Worm (Caenorhabditis elegans) whole organism, L1 larva: Measurements from ENCODE around the gene npp-23.

ENCODE experiments used
- C04F5.9 ChIP-seq: sonication (generic microtip); optimal IDR thresholded peaks from 2 replicates; lab custom pipeline; 2016; ENCODE audit warnings: missing genetic modification characterization, missing compliant biosample characterization
- C16A3.4 ChIP-seq: fragments of 150-350 bp; optimal IDR thresholded peaks from 2 replicates; lab custom pipeline; 2014; ENCODE audit warnings: missing biosample characterization, missing genetic modification characterization
- C34B4.2 ChIP-seq: sonication (generic microtip); optimal IDR thresholded peaks from 2 replicates; lab custom pipeline; 2017; ENCODE audit warnings: mild to moderate bottlenecking, missing genetic modification characterization, missing compliant biosample characterization
- F16B12.6 ChIP-seq: fragments of 150-350 bp; optimal IDR thresholded peaks from 2 replicates; lab custom pipeline; 2014; ENCODE audit warnings: missing biosample characterization, missing genetic modification characterization
- Y116A8C.19 ChIP-seq: sonication (generic microtip); optimal IDR thresholded peaks from 2 replicates; lab custom pipeline; 2016; ENCODE audit warnings: missing compliant biosample characterization, missing genetic modification characterization, borderline replicate concordance
- alr-1 ChIP-seq: fragments of 200-800 bp; sonication (Bioruptor generic); optimal IDR thresholded peaks from 2 replicates; lab custom pipeline; 2018; ENCODE audit warnings: borderline replicate concordance, mild to moderate bottlenecking, missing genetic modification characterization, missing compliant biosample characterization
- blmp-1 ChIP-seq: fragments of 150-350 bp; optimal IDR thresholded peaks from 2 replicates; lab custom pipeline; 2014; ENCODE audit warnings: missing biosample characterization, missing genetic modification characterization
- ceh-82 ChIP-seq, 3 experiments: fragments of 150-350 bp in 1 of 3; sonication (generic microtip) in 2 of 3; optimal IDR thresholded peaks; 2 replicates each; lab custom pipeline; 2014 to 2017; ENCODE audit warnings: missing biosample characterization in 3 of 3, missing genetic modification characterization in 3 of 3
- ceh-88 ChIP-seq: fragments of 200-800 bp; sonication (Bioruptor generic); IDR thresholded peaks from 2 replicates; pipeline ENCODE4 v1.3.6; 2022; ENCODE audit warnings: missing genetic modification characterization, missing compliant biosample characterization
- ces-1 ChIP-seq: fragments of 150-350 bp; optimal IDR thresholded peaks from 2 replicates; lab custom pipeline; 2014; ENCODE audit warnings: missing biosample characterization, missing genetic modification reagents, missing genetic modification characterization
- dsc-1 ChIP-seq: sonication (generic microtip); optimal IDR thresholded peaks from 2 replicates; lab custom pipeline; 2016; ENCODE audit warnings: mild to moderate bottlenecking, missing genetic modification characterization, missing compliant biosample characterization
- efl-1 ChIP-seq, 4 experiments: fragments of 150-350 bp; optimal IDR thresholded peaks in 3 of 4; peaks in 1 of 4; 1 replicate in 1 of 4; 2 replicates in 3 of 4; lab custom pipeline; 2014; ENCODE audit warnings: missing biosample characterization in 2 of 4, missing genetic modification characterization in 2 of 4, missing genetic modification reagents in 2 of 4
- efl-3 ChIP-seq: fragments of 200-800 bp; sonication (Bioruptor generic); optimal IDR thresholded peaks from 2 replicates; lab custom pipeline; 2018; ENCODE audit warnings: mild to moderate bottlenecking, missing genetic modification characterization, missing compliant biosample characterization
- elt-3 ChIP-seq, 6 experiments: fragments of 150-350 bp in 1 of 6; sonication (generic microtip); optimal IDR thresholded peaks; 2 replicates each; lab custom pipeline; 2017 to 2018; ENCODE audit warnings: missing biosample characterization in 6 of 6, missing genetic modification characterization in 6 of 6, inconsistent platforms in 1 of 6
- ets-5 ChIP-seq: fragments of 200-800 bp; sonication (Bioruptor generic); IDR thresholded peaks from 2 replicates; pipeline ENCODE4 v1.3.6; 2022; ENCODE audit warnings: missing genetic modification characterization, missing compliant biosample characterization
- fkh-4 ChIP-seq: sonication (generic microtip); optimal IDR thresholded peaks from 2 replicates; lab custom pipeline; 2016; ENCODE audit warnings: missing compliant biosample characterization, missing genetic modification characterization, borderline replicate concordance
- fkh-8 ChIP-seq: sonication (generic microtip); optimal IDR thresholded peaks from 2 replicates; lab custom pipeline; 2016; ENCODE audit warnings: mild to moderate bottlenecking, missing genetic modification characterization, missing compliant biosample characterization
- fos-1 ChIP-seq: fragments of 150-350 bp; optimal IDR thresholded peaks from 2 replicates; lab custom pipeline; 2014; ENCODE audit warnings: missing biosample characterization, missing genetic modification characterization
- hpl-2 ChIP-seq: fragments of 150-350 bp; optimal IDR thresholded peaks from 2 replicates; lab custom pipeline; 2014; ENCODE audit warnings: missing biosample characterization, missing genetic modification reagents, missing genetic modification characterization
- irx-1 ChIP-seq: sonication (generic microtip); optimal IDR thresholded peaks from 2 replicates; lab custom pipeline; 2016; ENCODE audit warnings: missing genetic modification characterization, missing compliant biosample characterization
- isw-1 ChIP-seq: fragments of 200-800 bp; sonication (Bioruptor generic); IDR thresholded peaks from 2 replicates; pipeline ENCODE4 v1.3.6; 2022; ENCODE audit warnings: missing genetic modification characterization, missing compliant biosample characterization
- jun-1 ChIP-seq: fragments of 150-350 bp; optimal IDR thresholded peaks from 2 replicates; lab custom pipeline; 2014; ENCODE audit warnings: missing biosample characterization, missing genetic modification reagents, missing genetic modification characterization
- lin-13 ChIP-seq: fragments of 150-350 bp; optimal IDR thresholded peaks from 2 replicates; lab custom pipeline; 2014; ENCODE audit warnings: missing biosample characterization, missing genetic modification reagents, missing genetic modification characterization
- lin-14 ChIP-seq: fragments of 200-800 bp; sonication (Bioruptor generic); optimal IDR thresholded peaks from 2 replicates; lab custom pipeline; 2018; ENCODE audit warnings: mild to moderate bottlenecking, missing genetic modification characterization, moderate library complexity, missing compliant biosample characterization
- lin-15B ChIP-seq: fragments of 150-350 bp; sonication (generic microtip); optimal IDR thresholded peaks from 3 replicates; lab custom pipeline; 2014; ENCODE audit warnings: missing biosample characterization, missing genetic modification characterization
- lin-35 ChIP-seq, 2 experiments: fragments of 150-350 bp; optimal IDR thresholded peaks; 2 replicates each; lab custom pipeline; 2014; ENCODE audit warnings: missing biosample characterization in 2 of 2, missing genetic modification characterization in 2 of 2, missing genetic modification reagents in 2 of 2
- lin-39 ChIP-seq: fragments of 150-350 bp; optimal IDR thresholded peaks from 2 replicates; lab custom pipeline; 2014; ENCODE audit warnings: missing biosample characterization, missing genetic modification reagents, missing genetic modification characterization
- lir-3 ChIP-seq: sonication (generic microtip); optimal IDR thresholded peaks from 2 replicates; lab custom pipeline; 2016; ENCODE audit warnings: mild to moderate bottlenecking, missing genetic modification characterization, moderate library complexity, missing compliant biosample characterization; ENCODE audit not compliant: poor library complexity
- mab-9 ChIP-seq: fragments of 200-800 bp; sonication (Bioruptor generic); IDR thresholded peaks from 2 replicates; pipeline ENCODE4 v1.3.6; 2022; ENCODE audit warnings: missing genetic modification reagents, missing genetic modification characterization, missing compliant biosample characterization
- mdl-1 ChIP-seq, 2 experiments: fragments of 150-350 bp; optimal IDR thresholded peaks; 2 replicates each; lab custom pipeline; 2014 to 2017; ENCODE audit warnings: missing biosample characterization in 2 of 2, missing genetic modification characterization in 2 of 2, inconsistent platforms in 1 of 2
- mef-2 ChIP-seq: fragments of 150-350 bp; optimal IDR thresholded peaks from 2 replicates; lab custom pipeline; 2014; ENCODE audit warnings: missing biosample characterization, missing genetic modification characterization
- mep-1 ChIP-seq: fragments of 150-350 bp; optimal IDR thresholded peaks from 2 replicates; lab custom pipeline; 2014; ENCODE audit warnings: missing biosample characterization, missing genetic modification characterization
- nhr-19 ChIP-seq: fragments of 200-800 bp; sonication (Bioruptor generic); conservative IDR thresholded peaks from 2 replicates; pipeline ENCODE4 v1.3.6; 2022; ENCODE audit warnings: missing genetic modification characterization, missing compliant biosample characterization
- nhr-20 ChIP-seq: sonication (generic microtip); optimal IDR thresholded peaks from 2 replicates; lab custom pipeline; 2016; ENCODE audit warnings: mild to moderate bottlenecking, missing genetic modification characterization, missing compliant biosample characterization
- nhr-237 ChIP-seq: fragments of 150-350 bp; optimal IDR thresholded peaks from 2 replicates; lab custom pipeline; 2014; ENCODE audit warnings: missing biosample characterization, missing genetic modification characterization
- nhr-76 ChIP-seq: sonication (generic microtip); optimal IDR thresholded peaks from 2 replicates; lab custom pipeline; 2017; ENCODE audit warnings: missing biosample characterization, missing genetic modification characterization
- nhr-77 ChIP-seq: fragments of 150-350 bp; optimal IDR thresholded peaks from 2 replicates; lab custom pipeline; 2014; ENCODE audit warnings: missing biosample characterization, missing genetic modification characterization
- nhr-84 ChIP-seq: sonication (generic microtip); optimal IDR thresholded peaks from 2 replicates; lab custom pipeline; 2017; ENCODE audit warnings: missing biosample characterization, missing genetic modification characterization
- nhr-90 ChIP-seq: sonication (generic microtip); optimal IDR thresholded peaks from 2 replicates; lab custom pipeline; 2016; ENCODE audit warnings: mild to moderate bottlenecking, missing genetic modification characterization, missing compliant biosample characterization; ENCODE audit not compliant: poor library complexity
- pax-3 ChIP-seq: fragments of 200-800 bp; sonication (Bioruptor generic); optimal IDR thresholded peaks from 2 replicates; lab custom pipeline; 2018; ENCODE audit warnings: mild to moderate bottlenecking, missing genetic modification characterization, moderate library complexity, missing compliant biosample characterization
- pqm-1 ChIP-seq: sonication (generic microtip); optimal IDR thresholded peaks from 3 replicates; lab custom pipeline; 2017; ENCODE audit warnings: missing biosample characterization, missing genetic modification characterization
- rnt-1 ChIP-seq: sonication (generic microtip); optimal IDR thresholded peaks from 2 replicates; lab custom pipeline; 2016; ENCODE audit warnings: mild to moderate bottlenecking, missing genetic modification characterization, moderate library complexity, missing compliant biosample characterization
- sptf-1 ChIP-seq: fragments of 150-350 bp; optimal IDR thresholded peaks from 2 replicates; lab custom pipeline; 2014; ENCODE audit warnings: missing biosample characterization, missing genetic modification characterization
- swsn-7 ChIP-seq: sonication (generic microtip); optimal IDR thresholded peaks from 2 replicates; lab custom pipeline; 2016; ENCODE audit warnings: missing genetic modification characterization, missing compliant biosample characterization
- tbx-2 ChIP-seq: sonication (generic microtip); optimal IDR thresholded peaks from 2 replicates; lab custom pipeline; 2016; ENCODE audit warnings: missing genetic modification characterization, missing compliant biosample characterization
- tlp-1 ChIP-seq: fragments of 150-350 bp; optimal IDR thresholded peaks from 2 replicates; lab custom pipeline; 2014; ENCODE audit warnings: missing biosample characterization, missing genetic modification characterization
- unc-30 ChIP-seq: sonication (generic microtip); optimal IDR thresholded peaks from 2 replicates; lab custom pipeline; 2017; ENCODE audit warnings: missing biosample characterization, missing genetic modification characterization
- unc-62 ChIP-seq: fragments of 150-350 bp; optimal IDR thresholded peaks from 2 replicates; lab custom pipeline; 2014; ENCODE audit warnings: missing biosample characterization, missing genetic modification reagents, missing genetic modification characterization
- unc-86 ChIP-seq: sonication (generic microtip); optimal IDR thresholded peaks from 2 replicates; lab custom pipeline; 2016; ENCODE audit warnings: missing genetic modification characterization, missing compliant biosample characterization
- unc-98 ChIP-seq: fragments of 200-800 bp; sonication (Bioruptor generic); IDR thresholded peaks from 2 replicates; pipeline ENCODE4 v1.3.6; 2022; ENCODE audit warnings: missing genetic modification characterization, missing compliant biosample characterization
- zag-1 ChIP-seq: fragments of 150-350 bp; optimal IDR thresholded peaks from 2 replicates; lab custom pipeline; 2014; ENCODE audit warnings: missing biosample characterization, missing genetic modification characterization
- zip-4 ChIP-seq: fragments of 200-800 bp; sonication (Bioruptor generic); optimal IDR thresholded peaks from 2 replicates; lab custom pipeline; 2018; ENCODE audit warnings: mild to moderate bottlenecking, missing genetic modification characterization, moderate library complexity, missing compliant biosample characterization
- ztf-4 ChIP-seq: fragments of 150-350 bp; optimal IDR thresholded peaks from 2 replicates; lab custom pipeline; 2014; ENCODE audit warnings: missing biosample characterization, missing genetic modification characterization

npp-23 gene

ce11 chrIV:8830591-8830990 is 38.9 kb downstream of the npp-23 start, which contains the start of gene T28C6.8:
TSS of gene T28C6.8 (minus strand) at chrIV:8830727.
- TF ChIP-seq lin-39 (tag; lab: Kevin White, UChicago), result no peak
- TF ChIP-seq rnt-1 (tag; lab: Kevin White, UChicago), result peak; percentile 16
- TF ChIP-seq isw-1 (GFP tag; lab: Robert Waterston, UW), result no peak
- no peak for TF ChIP-seq unc-30 (tag; lab: Kevin White, UChicago)
- TF ChIP-seq zip-4 (GFP tag; lab: Kevin White, UChicago), result no peak
- TF ChIP-seq alr-1, result no peak
- TF ChIP-seq ztf-4, result no peak
- no peak for TF ChIP-seq mef-2 (tag; lab: Kevin White, UChicago)
- TF ChIP-seq fos-1 (tag; lab: Kevin White, UChicago), result no peak
- no peak for TF ChIP-seq unc-86 (tag; lab: Kevin White, UChicago)
- TF ChIP-seq nhr-237 (tag; lab: Kevin White, UChicago), result no peak
- TF ChIP-seq ceh-88, result no peak
- no peak for TF ChIP-seq sptf-1 (tag; lab: Kevin White, UChicago)
- TF ChIP-seq ces-1 (GFP tag; lab: Kevin White, UChicago), result no peak
- TF ChIP-seq C34B4.2 (tag; lab: Kevin White, UChicago), result no peak
- peak; percentile 36 for TF ChIP-seq nhr-90
- TF ChIP-seq hpl-2, result no peak
- TF ChIP-seq ets-5 (GFP tag; lab: Robert Waterston, UW), result no peak
- no peak for TF ChIP-seq Y116A8C.19
- TF ChIP-seq F16B12.6 (tag; lab: Kevin White, UChicago), result no peak
- no peak for TF ChIP-seq nhr-84
- peak; percentile 59 for TF ChIP-seq nhr-20 (tag; lab: Kevin White, UChicago)
- no peak for TF ChIP-seq C04F5.9 (tag; lab: Kevin White, UChicago)
- TF ChIP-seq C16A3.4 (tag; lab: Kevin White, UChicago), result peak; percentile 1
- no peak for TF ChIP-seq pqm-1
- TF ChIP-seq lin-15B (tag; lab: Kevin White, UChicago), result no peak
- no peak for TF ChIP-seq nhr-19 (GFP tag; lab: Robert Waterston, UW)
- no peak for TF ChIP-seq mab-9 (GFP tag; lab: Robert Waterston, UW)
- peak; percentile 63 for TF ChIP-seq mep-1 (tag; lab: Kevin White, UChicago)
- no peak for TF ChIP-seq zag-1 (tag; lab: Kevin White, UChicago)
- no peak for TF ChIP-seq fkh-4
- peak in 1 of 2 experiments; percentile 13 for TF ChIP-seq mdl-1 (tag; optimal IDR thresholded peaks at IDR 0.05; lab: Kevin White, UChicago)
- peak; percentile 33 for TF ChIP-seq fkh-8 (tag; lab: Kevin White, UChicago)
- TF ChIP-seq jun-1 (tag; lab: Kevin White, UChicago), result no peak
- peak; percentile 88 for TF ChIP-seq blmp-1 (tag; lab: Kevin White, UChicago)
- no peak for TF ChIP-seq swsn-7
- TF ChIP-seq ceh-82 (tag; optimal IDR thresholded peaks at IDR 0.05; lab: Kevin White, UChicago), result no peak
- TF ChIP-seq nhr-76, result no peak
- TF ChIP-seq tlp-1 (tag; lab: Kevin White, UChicago), result no peak
- TF ChIP-seq lin-13 (GFP tag; lab: Kevin White, UChicago), result peak; percentile 23
- TF ChIP-seq lin-35 (GFP tag; optimal IDR thresholded peaks at IDR 0.05; lab: Kevin White, UChicago), result peak in 1 of 2 experiments; percentile 68
- peak in 4 of 6 experiments; percentile 12 to 64 (median 52) for TF ChIP-seq elt-3 (tag; optimal IDR thresholded peaks at IDR 0.05; lab: Kevin White, UChicago)
- no peak for TF ChIP-seq tbx-2 (tag; lab: Kevin White, UChicago)
- TF ChIP-seq dsc-1 (tag; lab: Kevin White, UChicago), result no peak
- TF ChIP-seq unc-98 (GFP tag; lab: Robert Waterston, UW), result no peak
- TF ChIP-seq irx-1 (tag; lab: Kevin White, UChicago), result peak; percentile 10
- TF ChIP-seq pax-3 (tag; lab: Kevin White, UChicago), result no peak
- no peak for TF ChIP-seq unc-62 (GFP tag; lab: Kevin White, UChicago)
- peak; percentile 85 for TF ChIP-seq lin-14 (GFP tag; lab: Kevin White, UChicago)
- TF ChIP-seq nhr-77, result peak; percentile 17
- TF ChIP-seq efl-1 (optimal IDR thresholded peaks at IDR 0.05; lab: Kevin White, UChicago), result peak; percentile 17 to 23
- TF ChIP-seq efl-1 (GFP tag; optimal IDR thresholded peaks at IDR 0.05 in 1 of 2; lab: Kevin White, UChicago), result no peak
- TF ChIP-seq efl-3 (GFP tag; lab: Kevin White, UChicago), result no peak
- TF ChIP-seq lir-3 (tag; lab: Kevin White, UChicago), result no peak
